Fruit fly (Drosophila melanogaster): Measurements from ENCODE around the gene Akr1B.

Gene Akr1B

dm6 chr3L:11593778-11594177, 30.4 kb downstream of the Akr1B start:
- TF ChIP-seq fd96Cb (tag; optimal IDR thresholded peaks at IDR 0.05) (no peak), CG6175 (GFP tag; IDR thresholded peaks at IDR 0.05) (no peak), dan (GFP tag; IDR thresholded peaks at IDR 0.05) (no peak), Tbp (GFP tag; optimal IDR thresholded peaks at IDR 0.05) (no peak), lov (optimal IDR thresholded peaks at IDR 0.05) (no peak), lov (GFP tag; IDR thresholded peaks at IDR 0.05) (no peak), vvl (GFP tag; IDR thresholded peaks at IDR 0.05) (no peak)

dm6 chr3L:11591803-11592202, 32.4 kb downstream of the Akr1B start:
- TF ChIP-seq Trl (optimal IDR thresholded peaks at IDR 0.05) (peak; percentile 15 to 22), Trl (GFP tag; optimal IDR thresholded peaks at IDR 0.05) (no peak), CG4707 (GFP tag; optimal IDR thresholded peaks at IDR 0.05) (no peak)

dm6 chr3L:11591131-11591530, 33.0 kb downstream of the Akr1B start, which contains the start of gene CG33268:
Gene CG33268 (minus strand): TSS chr3L:11591231.
- TF ChIP-seq org-1 (GFP tag; optimal IDR thresholded peaks at IDR 0.05) (no peak), CG32767 (GFP tag; IDR thresholded peaks at IDR 0.05) (no peak), unc-4 (GFP tag; IDR thresholded peaks at IDR 0.05; ENCODE audit: partially characterized antibody) (no peak), ranshi (GFP tag; IDR thresholded peaks at IDR 0.05) (no peak), Ets65A (GFP tag) (no peak), Hsf (GFP tag; optimal IDR thresholded peaks at IDR 0.05) (no peak), sens-2 (GFP tag; IDR thresholded peaks at IDR 0.05) (no peak), CG14965 (GFP tag; optimal IDR thresholded peaks at IDR 0.05; ENCODE audit: borderline replicate concordance) (no peak), Hand (GFP tag; optimal IDR thresholded peaks at IDR 0.05) (no peak), Atf6 (GFP tag; IDR thresholded peaks at IDR 0.05) (no peak), gt (GFP tag; IDR thresholded peaks at IDR 0.05) (no peak), CG17912 (GFP tag; optimal IDR thresholded peaks at IDR 0.05) (no peak)

- TF ChIP-seq klu (GFP tag; IDR thresholded peaks at IDR 0.05) (0 out of 2 replicates have a peak, but pooled peaks have one; percentile 9), Ets65A (GFP tag) (peak; percentile 15)
These were observed 34.8 kb downstream of the Akr1B start, which contains the start of gene CG7377 for dm6 chr3L:11589395-11589794. Gene CG7377 (plus strand): TSS chr3L:11589695.

dm6 chr3L:11588594-11588993, 35.6 kb downstream of the Akr1B start:
- TF ChIP-seq CG7357 (GFP tag; IDR thresholded peaks at IDR 0.05) (no peak), CG10543 (GFP tag; optimal IDR thresholded peaks at IDR 0.05) (no peak), CG9437 (GFP tag; optimal IDR thresholded peaks at IDR 0.05) (no peak), CG8281 (tag; optimal IDR thresholded peaks at IDR 0.05) (no peak), CG16779 (GFP tag; IDR thresholded peaks at IDR 0.05) (no peak), nom (GFP tag; optimal IDR thresholded peaks at IDR 0.05) (no peak), CG17912 (GFP tag; optimal IDR thresholded peaks at IDR 0.05) (no peak), CG18011 (GFP tag; optimal IDR thresholded peaks at IDR 0.05) (no peak), Gsc (GFP tag; IDR thresholded peaks at IDR 0.05) (no peak), CG15696 (tag; optimal IDR thresholded peaks at IDR 0.05) (no peak), CG8924 (tag; optimal IDR thresholded peaks at IDR 0.05) (no peak), vvl (GFP tag; IDR thresholded peaks at IDR 0.05) (0 out of 2 replicates have a peak, but pooled peaks have one; percentile 10), hkb (optimal IDR thresholded peaks at IDR 0.05) (no peak), hkb (GFP tag; IDR thresholded peaks at IDR 0.05) (no peak), emc (GFP tag; optimal IDR thresholded peaks at IDR 0.05) (no peak), HmgD (GFP tag; optimal IDR thresholded peaks at IDR 0.05) (no peak), CG3995 (GFP tag; optimal IDR thresholded peaks at IDR 0.05) (no peak), Doc2 (GFP tag; IDR thresholded peaks at IDR 0.05) (no peak), tgo (GFP tag; IDR thresholded peaks at IDR 0.05) (no peak), CG7271 (tag; optimal IDR thresholded peaks at IDR 0.05) (no peak), HLH54F (GFP tag; optimal IDR thresholded peaks at IDR 0.05) (no peak), Sry-β (GFP tag; optimal IDR thresholded peaks at IDR 0.05) (peak; percentile 76), Hand (GFP tag; optimal IDR thresholded peaks at IDR 0.05) (no peak), H15 (GFP tag; IDR thresholded peaks at IDR 0.05) (no peak), sens (GFP tag) (peak; percentile 80), lab (GFP tag; optimal IDR thresholded peaks at IDR 0.05) (peak; percentile 27), ERR (GFP tag; optimal IDR thresholded peaks at IDR 0.05) (no peak)

All from whole organism, embryonic.